Worm (Caenorhabditis elegans): ENCODE results near the gene dhhc-14.
A peak's percentile ranks its signal among the peaks of the same experiment; 100 is the strongest.

dhhc-14 gene

ce11 chrX:8597647-8598046 is 45.6 kb downstream of the dhhc-14 start, which contains the start of gene F18E9.7:
TSS of gene F18E9.7 (minus strand) at chrX:8597747.
- TF ChIP-seq unc-86 (tag; optimal IDR thresholded peaks at IDR 0.05), result no peak
- TF ChIP-seq isw-1 (GFP tag; IDR thresholded peaks at IDR 0.05), result no peak
- TF ChIP-seq pax-3 (tag; optimal IDR thresholded peaks at IDR 0.05), result no peak
- TF ChIP-seq nhr-77 (tag; optimal IDR thresholded peaks at IDR 0.05), result no peak
- TF ChIP-seq nhr-12 (tag; optimal IDR thresholded peaks at IDR 0.05), result no peak
- no peak for TF ChIP-seq unc-98 (GFP tag; IDR thresholded peaks at IDR 0.05)
- TF ChIP-seq vab-15 (tag; optimal IDR thresholded peaks at IDR 0.05), result no peak
- TF ChIP-seq fos-1 (tag; optimal IDR thresholded peaks at IDR 0.05), result no peak
- TF ChIP-seq nhr-90 (tag; optimal IDR thresholded peaks at IDR 0.05; ENCODE audit: poor library complexity), result no peak
- TF ChIP-seq nhr-28 (tag; optimal IDR thresholded peaks at IDR 0.05), result no peak
- TF ChIP-seq egl-27 (tag; optimal IDR thresholded peaks at IDR 0.05), result no peak
- no peak for TF ChIP-seq zip-4 (GFP tag; optimal IDR thresholded peaks at IDR 0.05)
- TF ChIP-seq jun-1 (tag; optimal IDR thresholded peaks at IDR 0.05), result no peak
- no peak for TF ChIP-seq lir-3 (tag; optimal IDR thresholded peaks at IDR 0.05; ENCODE audit: poor library complexity)
- no peak for TF ChIP-seq unc-130 (tag; optimal IDR thresholded peaks at IDR 0.05)
- no peak for TF ChIP-seq ama-1 (optimal IDR thresholded peaks at IDR 0.05)
- no peak for TF ChIP-seq grh-1 (GFP tag; IDR thresholded peaks at IDR 0.05)
- TF ChIP-seq blmp-1 (tag; optimal IDR thresholded peaks at IDR 0.05), result no peak
- no peak for TF ChIP-seq sox-4 (tag; optimal IDR thresholded peaks at IDR 0.05)

ce11 chrX:8598491-8598890 is 46.4 kb downstream of the dhhc-14 start:
- TF ChIP-seq efl-1 (optimal IDR thresholded peaks at IDR 0.05), result no peak
- TF ChIP-seq efl-1 (GFP tag; optimal IDR thresholded peaks at IDR 0.05 in 1 of 2), result peak in 1 of 2 experiments; percentile 17
- TF ChIP-seq pax-3 (tag; optimal IDR thresholded peaks at IDR 0.05), result no peak

- TF ChIP-seq dsc-1 (tag; optimal IDR thresholded peaks at IDR 0.05) (peak; percentile 74), sox-4 (tag; optimal IDR thresholded peaks at IDR 0.05) (peak; percentile 17), lin-14 (GFP tag; optimal IDR thresholded peaks at IDR 0.05) (peak; percentile 11), pax-3 (tag; optimal IDR thresholded peaks at IDR 0.05) (peak; percentile 8), fkh-8 (tag; optimal IDR thresholded peaks at IDR 0.05) (peak; percentile 51), pqm-1 (tag; optimal IDR thresholded peaks at IDR 0.05) (no peak)
Observed at ce11 chrX:8599725-8600124, 47.6 kb downstream of the dhhc-14 start.

- TF ChIP-seq C34B4.2 (tag; optimal IDR thresholded peaks at IDR 0.05), result no peak
- TF ChIP-seq blmp-1 (tag; optimal IDR thresholded peaks at IDR 0.05), result no peak
- no peak for TF ChIP-seq F16B12.6 (tag; optimal IDR thresholded peaks at IDR 0.05)
- TF ChIP-seq zag-1 (tag; optimal IDR thresholded peaks at IDR 0.05), result no peak
- no peak for TF ChIP-seq egl-13 (tag; optimal IDR thresholded peaks at IDR 0.05)
- no peak for TF ChIP-seq nhr-90 (tag; optimal IDR thresholded peaks at IDR 0.05; ENCODE audit: poor library complexity)
- TF ChIP-seq sptf-1 (tag; optimal IDR thresholded peaks at IDR 0.05), result no peak
- TF ChIP-seq ets-5 (GFP tag; IDR thresholded peaks at IDR 0.05), result no peak
- no peak for TF ChIP-seq ceh-63 (GFP tag; optimal IDR thresholded peaks at IDR 0.05)
- TF ChIP-seq snpc-4 (tag; optimal IDR thresholded peaks at IDR 0.05), result no peak
- TF ChIP-seq ztf-11 (tag; optimal IDR thresholded peaks at IDR 0.05), result no peak
- TF ChIP-seq unc-86 (tag; optimal IDR thresholded peaks at IDR 0.05), result no peak
- no peak for TF ChIP-seq nhr-11 (tag; optimal IDR thresholded peaks at IDR 0.05)
- no peak for TF ChIP-seq mab-9 (GFP tag; IDR thresholded peaks at IDR 0.05)
- no peak for TF ChIP-seq hlh-17 (GFP tag; optimal IDR thresholded peaks at IDR 0.05; ENCODE audit: borderline replicate concordance)
- TF ChIP-seq lin-15B (tag; optimal IDR thresholded peaks at IDR 0.05), result no peak
Observed at ce11 chrX:8601235-8601634, 49.2 kb downstream of the dhhc-14 start, which contains the start of gene F18E9.1. TSS of gene F18E9.1 (plus strand) at chrX:8601535.
